Fruit fly (Drosophila melanogaster) whole organism, embryonic: ENCODE results near the gene CG14079.

Experiments used
- Awh ChIP-seq: fragments of 200-800 bp; sonication (Bioruptor generic); IDR thresholded peaks from 2 replicates; pipeline ENCODE4, ENCODE4 v1.3.6; 2022; ENCODE audit warnings: missing biosample characterization, missing genetic modification characterization
- CG10209 ChIP-seq: fragments of 200-800 bp; sonication (Bioruptor generic); optimal IDR thresholded peaks from 3 replicates; lab custom pipeline; 2017; ENCODE audit warnings: missing biosample characterization, mild to moderate bottlenecking, missing genetic modification characterization, missing genetic modification reagents
- CG10543 ChIP-seq: fragments of 200-800 bp; sonication (Bioruptor generic); optimal IDR thresholded peaks from 3 replicates; lab custom pipeline; 2017; ENCODE audit warnings: missing biosample characterization, mild to moderate bottlenecking, missing genetic modification characterization, moderate library complexity
- CG11695 ChIP-seq: fragments of 200-800 bp; sonication (Bioruptor generic); IDR thresholded peaks from 3 replicates; pipeline ENCODE4 v1.3.6; 2022; ENCODE audit warnings: missing biosample characterization, missing genetic modification characterization
- CG12219 ChIP-seq: fragments of 200-800 bp; sonication (Bioruptor generic); optimal IDR thresholded peaks from 3 replicates; lab custom pipeline; 2018; ENCODE audit warnings: missing biosample characterization, mild to moderate bottlenecking, missing genetic modification characterization
- CG13123 ChIP-seq: fragments of 200-800 bp; sonication (Bioruptor generic); optimal IDR thresholded peaks from 2 replicates; lab custom pipeline; 2016; ENCODE audit warnings: missing biosample characterization, missing genetic modification characterization
- CG13894 ChIP-seq: fragments of 200-800 bp; sonication (Bioruptor generic); optimal IDR thresholded peaks from 3 replicates; lab custom pipeline; 2018; ENCODE audit warnings: missing biosample characterization, mild to moderate bottlenecking, missing genetic modification characterization, moderate library complexity
- CG15073 ChIP-seq: fragments of 200-800 bp; sonication (Bioruptor generic); optimal IDR thresholded peaks from 2 replicates; lab custom pipeline; 2016; ENCODE audit warnings: missing biosample characterization, missing genetic modification characterization
- CG17361 ChIP-seq: fragments of 200-800 bp; sonication (Bioruptor generic); IDR thresholded peaks from 3 replicates; pipeline ENCODE4 v1.3.6; 2022; ENCODE audit warnings: missing biosample characterization, missing genetic modification characterization
- CG17568 ChIP-seq: fragments of 200-800 bp; sonication (Bioruptor generic); optimal IDR thresholded peaks from 2 replicates; lab custom pipeline; 2018; ENCODE audit warnings: missing biosample characterization, mild to moderate bottlenecking, missing genetic modification characterization, moderate library complexity
- CG18011 ChIP-seq: fragments of 200-800 bp; sonication (Bioruptor generic); optimal IDR thresholded peaks from 2 replicates; lab custom pipeline; 2017; ENCODE audit warnings: missing biosample characterization, missing genetic modification characterization, mild to moderate bottlenecking, moderate library complexity, missing genotype
- CG18476 ChIP-seq: fragments of 200-800 bp; sonication (Bioruptor generic); optimal IDR thresholded peaks from 2 replicates; lab custom pipeline; 2016; ENCODE audit warnings: missing biosample characterization, mild to moderate bottlenecking, missing genetic modification characterization
- CG32532 ChIP-seq: fragments of 200-800 bp; sonication (Bioruptor generic); IDR thresholded peaks from 2 replicates; pipeline ENCODE4 v1.3.6; 2022; ENCODE audit warnings: missing biosample characterization, missing genetic modification characterization
- CG34224 ChIP-seq: fragments of 200-800 bp; sonication (Bioruptor generic); IDR thresholded peaks from 3 replicates; pipeline ENCODE4 v1.3.6; 2022; ENCODE audit warnings: missing biosample characterization, missing genetic modification characterization; ENCODE audit not compliant: partially characterized antibody
- CG34376 ChIP-seq: fragments of 200-800 bp; sonication (Bioruptor generic); optimal IDR thresholded peaks from 2 replicates; lab custom pipeline; 2018; ENCODE audit warnings: missing biosample characterization, mild to moderate bottlenecking, missing genetic modification characterization
- CG4707 ChIP-seq: fragments of 200-800 bp; sonication (Bioruptor generic); optimal IDR thresholded peaks from 2 replicates; lab custom pipeline; 2018; ENCODE audit warnings: missing biosample characterization, mild to moderate bottlenecking, missing genetic modification characterization, moderate library complexity
- CG6654 ChIP-seq: fragments of 200-800 bp; sonication (Bioruptor generic); optimal IDR thresholded peaks from 2 replicates; lab custom pipeline; 2017; ENCODE audit warnings: missing biosample characterization, mild to moderate bottlenecking, missing genetic modification characterization
- CG6854 ChIP-seq: fragments of 200-800 bp; sonication (Bioruptor generic); optimal IDR thresholded peaks from 3 replicates; lab custom pipeline; 2017; ENCODE audit warnings: missing biosample characterization, mild to moderate bottlenecking, missing genetic modification characterization
- CG7556 ChIP-seq: fragments of 200-800 bp; sonication (Bioruptor generic); optimal IDR thresholded peaks from 2 replicates; lab custom pipeline; 2017; ENCODE audit warnings: missing biosample characterization, mild to moderate bottlenecking, missing genetic modification characterization
- D19A ChIP-seq: fragments of 200-800 bp; optimal IDR thresholded peaks from 3 replicates; lab custom pipeline; 2019; ENCODE audit warnings: missing biosample characterization, mild to moderate bottlenecking, missing genetic modification characterization, moderate library complexity
- H15 ChIP-seq: fragments of 200-800 bp; sonication (Bioruptor generic); IDR thresholded peaks from 3 replicates; pipeline ENCODE4 v1.3.6; 2022; ENCODE audit warnings: missing biosample characterization, missing genetic modification characterization
- HmgZ ChIP-seq: fragments of 200-800 bp; sonication (Bioruptor generic); optimal IDR thresholded peaks from 2 replicates; lab custom pipeline; 2018; ENCODE audit warnings: missing biosample characterization, mild to moderate bottlenecking, missing genetic modification characterization
- Hmr ChIP-seq: fragments of 200-800 bp; sonication (Bioruptor generic); optimal IDR thresholded peaks from 3 replicates; lab custom pipeline; 2017; ENCODE audit warnings: mild to moderate bottlenecking, missing biosample characterization, missing genetic modification reagents, missing genetic modification characterization
- MBD-R2 ChIP-seq: fragments of 200-800 bp; sonication (Bioruptor generic); IDR thresholded peaks from 2 replicates; pipeline ENCODE4 v1.3.6; 2022; ENCODE audit warnings: missing biosample characterization, missing genetic modification characterization
- MESR4 ChIP-seq: fragments of 200-800 bp; sonication (Bioruptor generic); optimal IDR thresholded peaks from 2 replicates; lab custom pipeline; 2018; ENCODE audit warnings: missing biosample characterization, mild to moderate bottlenecking, missing genetic modification characterization, moderate library complexity
- Meics ChIP-seq: fragments of 200-800 bp; sonication (Bioruptor generic); optimal IDR thresholded peaks from 2 replicates; lab custom pipeline; 2017; ENCODE audit warnings: missing biosample characterization, mild to moderate bottlenecking, missing genetic modification characterization
- Ravus ChIP-seq: fragments of 200-800 bp; sonication (Bioruptor generic); IDR thresholded peaks from 2 replicates; pipeline ENCODE4 v1.3.6; 2022; ENCODE audit warnings: missing biosample characterization, missing genetic modification characterization
- Rfx ChIP-seq: fragments of 200-800 bp; sonication (Bioruptor generic); IDR thresholded peaks from 2 replicates; pipeline ENCODE4 v1.3.6; 2022; ENCODE audit warnings: missing biosample characterization, missing genetic modification characterization
- Six4 ChIP-seq: fragments of 200-800 bp; sonication (Bioruptor generic); optimal IDR thresholded peaks from 2 replicates; lab custom pipeline; 2016; ENCODE audit warnings: missing biosample characterization, missing genetic modification characterization
- ash1 ChIP-seq: fragments of 200-800 bp; sonication (Bioruptor generic); optimal IDR thresholded peaks from 2 replicates; lab custom pipeline; 2018; ENCODE audit warnings: missing biosample characterization, mild to moderate bottlenecking, missing genetic modification characterization
- corto ChIP-seq: fragments of 200-800 bp; sonication (Bioruptor generic); optimal IDR thresholded peaks from 2 replicates; lab custom pipeline; 2016; ENCODE audit warnings: missing biosample characterization, mild to moderate bottlenecking, missing genetic modification characterization, moderate library complexity
- crc ChIP-seq: fragments of 200-800 bp; sonication (Bioruptor generic); optimal IDR thresholded peaks from 2 replicates; lab custom pipeline; 2016; ENCODE audit warnings: missing biosample characterization, missing genetic modification characterization
- crp ChIP-seq, 2 experiments: fragments of 200-800 bp; sonication (Bioruptor generic); optimal IDR thresholded peaks; 2 replicates in 1 of 2; 3 replicates in 1 of 2; lab custom pipeline; 2017; ENCODE audit warnings: missing biosample characterization in 2 of 2, missing genetic modification characterization in 2 of 2, mild to moderate bottlenecking in 1 of 2, moderate library complexity in 1 of 2
- gcm ChIP-seq: fragments of 200-800 bp; sonication (Bioruptor generic); optimal IDR thresholded peaks from 2 replicates; lab custom pipeline; 2019; ENCODE audit warnings: missing biosample characterization, mild to moderate bottlenecking, missing genetic modification characterization, moderate library complexity
- gcm2 ChIP-seq: fragments of 200-800 bp; sonication (Bioruptor generic); optimal IDR thresholded peaks from 2 replicates; lab custom pipeline; 2016; ENCODE audit warnings: missing biosample characterization, missing genetic modification characterization
- gt ChIP-seq: fragments of 200-800 bp; sonication (Bioruptor generic); IDR thresholded peaks from 2 replicates; pipeline ENCODE4 v1.3.6; 2022; ENCODE audit warnings: missing biosample characterization, missing genetic modification characterization
- kni ChIP-seq: fragments of 200-800 bp; sonication (Bioruptor generic); optimal IDR thresholded peaks from 3 replicates; lab custom pipeline; 2017; ENCODE audit warnings: mild to moderate bottlenecking, missing biosample characterization, missing genetic modification reagents, missing genetic modification characterization
- lab ChIP-seq: fragments of 200-800 bp; sonication (Bioruptor generic); optimal IDR thresholded peaks from 3 replicates; lab custom pipeline; 2017; ENCODE audit warnings: missing biosample characterization, missing genetic modification characterization, mild to moderate bottlenecking, moderate library complexity, missing genetic modification reagents
- lilli ChIP-seq: fragments of 200-800 bp; sonication (Bioruptor generic); optimal IDR thresholded peaks from 3 replicates; lab custom pipeline; 2016; ENCODE audit warnings: missing biosample characterization, missing genetic modification characterization
- lola ChIP-seq, 3 experiments: fragments of >200 bp in 2 of 3; fragments of 200-800 bp in 1 of 3; sonication (Bioruptor generic) in 1 of 3; optimal IDR thresholded peaks; 2 replicates each; lab custom pipeline; 2017 to 2019; ENCODE audit warnings: missing biosample characterization in 3 of 3, missing genetic modification characterization in 3 of 3, mild to moderate bottlenecking in 1 of 3, moderate library complexity in 1 of 3
- mam ChIP-seq: fragments of 200-800 bp; sonication (Bioruptor generic); optimal IDR thresholded peaks from 3 replicates; lab custom pipeline; 2016; ENCODE audit warnings: missing biosample characterization, missing genetic modification characterization
- mirr ChIP-seq: fragments of 200-800 bp; sonication (Bioruptor generic); optimal IDR thresholded peaks from 3 replicates; lab custom pipeline; 2018; ENCODE audit warnings: missing biosample characterization, mild to moderate bottlenecking, missing genetic modification characterization
- otp ChIP-seq: fragments of 200-800 bp; sonication (Bioruptor generic); IDR thresholded peaks from 3 replicates; pipeline ENCODE4, ENCODE4 v1.3.6; 2022; ENCODE audit warnings: missing biosample characterization, missing genetic modification characterization
- rib ChIP-seq: fragments of 200-800 bp; sonication (Bioruptor generic); IDR thresholded peaks from 2 replicates; pipeline ENCODE4 v1.3.6; 2022; ENCODE audit warnings: missing biosample characterization, missing genetic modification characterization
- sd ChIP-seq: fragments of 200-800 bp; sonication (Bioruptor generic); optimal IDR thresholded peaks from 3 replicates; lab custom pipeline; 2018; ENCODE audit warnings: missing biosample characterization, mild to moderate bottlenecking, missing genetic modification characterization, moderate library complexity
- sna ChIP-seq: fragments of 200-800 bp; sonication (Bioruptor generic); IDR thresholded peaks from 2 replicates; pipeline ENCODE4 v1.3.6; 2022; ENCODE audit warnings: missing biosample characterization, missing genetic modification characterization; ENCODE audit not compliant: partially characterized antibody
- sqz ChIP-seq: fragments of 200-800 bp; sonication (Bioruptor generic); optimal IDR thresholded peaks from 3 replicates; lab custom pipeline; 2018; ENCODE audit warnings: missing biosample characterization, mild to moderate bottlenecking, missing genetic modification characterization
- tap ChIP-seq: fragments of 200-800 bp; optimal IDR thresholded peaks from 3 replicates; lab custom pipeline; 2019; ENCODE audit warnings: missing biosample characterization, mild to moderate bottlenecking, missing genetic modification characterization, moderate library complexity
- toy ChIP-seq: fragments of 200-800 bp; sonication (Bioruptor generic); IDR thresholded peaks from 2 replicates; pipeline ENCODE4 v1.3.6; 2022; ENCODE audit warnings: missing biosample characterization, missing genetic modification characterization

The CG14079 gene

DNA sequence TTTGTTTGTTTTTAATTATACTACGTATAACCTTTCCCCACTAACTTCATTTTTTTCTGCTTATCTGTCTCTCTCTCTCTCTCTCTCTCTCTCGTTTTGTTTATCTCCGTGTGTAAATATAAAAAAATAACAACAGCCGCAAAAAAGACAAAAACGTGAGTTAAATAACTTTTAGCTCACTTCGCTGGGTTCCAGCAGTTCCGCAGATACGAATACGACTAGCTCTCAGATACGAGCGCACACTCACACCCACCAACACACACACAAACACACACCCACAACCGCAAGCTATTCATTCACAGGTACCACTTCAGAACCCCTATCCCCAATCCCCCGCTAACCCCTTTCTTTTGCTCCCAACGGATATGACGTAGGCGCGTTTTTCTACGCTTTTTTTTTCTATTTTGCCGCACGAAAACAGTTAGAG lies 25.6 kb upstream of the CG14079 start (continued):
- no peak for TF ChIP-seq lola (GFP tag; optimal IDR thresholded peaks at IDR 0.05; lab: Kevin White, UChicago)
- TF ChIP-seq gcm: no peak
- TF ChIP-seq lab (GFP tag; lab: Kevin White, UChicago): peak; percentile 56
- peak; percentile 69 for TF ChIP-seq Hmr (GFP tag; lab: Kevin White, UChicago)
- no peak for TF ChIP-seq sna
- TF ChIP-seq CG17361 (GFP tag; lab: Robert Waterston, UW): 0 out of 3 replicates have a peak, but pooled peaks have one; percentile 17
- no peak for TF ChIP-seq lilli (GFP tag; lab: Kevin White, UChicago)
- TF ChIP-seq CG4707 (GFP tag; lab: Kevin White, UChicago): no peak
- TF ChIP-seq CG10209 (GFP tag; lab: Kevin White, UChicago): no peak
- TF ChIP-seq HmgZ: peak; percentile 49
- no peak for TF ChIP-seq CG18476
- peak; percentile 77 for TF ChIP-seq sqz
- TF ChIP-seq CG32532 (GFP tag; lab: Robert Waterston, UW): peak; percentile 55; the same call in 1 of the 2 replicates
- TF ChIP-seq CG6654 (GFP tag; lab: Kevin White, UChicago): no peak
- no peak for TF ChIP-seq tap (tag; lab: Kevin White, UChicago)
- 0 out of 2 replicates have a peak, but pooled peaks have one; percentile 6 for TF ChIP-seq MBD-R2 (GFP tag; lab: Robert Waterston, UW)
- peak; percentile 31 for TF ChIP-seq CG6854 (GFP tag; lab: Kevin White, UChicago)
- peak; percentile 84 for TF ChIP-seq CG13894
- peak; percentile 82 for TF ChIP-seq CG34376 (GFP tag; lab: Kevin White, UChicago)
- no peak for TF ChIP-seq otp (GFP tag; lab: Robert Waterston, UW)
- no peak for TF ChIP-seq MESR4 (GFP tag; lab: Kevin White, UChicago)
- no peak for TF ChIP-seq CG7556 (GFP tag; lab: Kevin White, UChicago)
- no peak for TF ChIP-seq ash1 (GFP tag; lab: Kevin White, UChicago)
- TF ChIP-seq CG34224: no peak; the same call in 2 of the 3 replicates
- TF ChIP-seq Awh (GFP tag; lab: Robert Waterston, UW): 0 out of 2 replicates have a peak, but pooled peaks have one; percentile 42
- TF ChIP-seq Ravus (GFP tag; lab: Robert Waterston, UW): no peak
- TF ChIP-seq CG15073 (GFP tag; lab: Kevin White, UChicago): no peak
- no peak for TF ChIP-seq crp (GFP tag; optimal IDR thresholded peaks at IDR 0.05; lab: Kevin White, UChicago)
- TF ChIP-seq mam (GFP tag; lab: Kevin White, UChicago): no peak
- no peak for TF ChIP-seq toy (GFP tag; lab: Robert Waterston, UW)
- no peak for TF ChIP-seq crc (GFP tag; lab: Kevin White, UChicago)
- TF ChIP-seq Six4: no peak
- no peak for TF ChIP-seq gcm2 (GFP tag; lab: Kevin White, UChicago)
- TF ChIP-seq CG18011: no peak
- peak; percentile 80 for TF ChIP-seq CG10543 (GFP tag; lab: Kevin White, UChicago)
- TF ChIP-seq Rfx (GFP tag; lab: Robert Waterston, UW): peak; percentile 36; the same call in 1 of the 2 replicates
- peak; percentile 19 for TF ChIP-seq CG17568 (GFP tag; lab: Kevin White, UChicago)
- TF ChIP-seq H15 (GFP tag; lab: Robert Waterston, UW): no peak
- 0 out of 3 replicates have a peak, but pooled peaks have one; percentile 13 for TF ChIP-seq CG11695 (GFP tag; lab: Robert Waterston, UW)
- TF ChIP-seq CG12219 (GFP tag; lab: Kevin White, UChicago): peak; percentile 13
- no peak for TF ChIP-seq gt (GFP tag; lab: Robert Waterston, UW)
- peak; percentile 67; the same call in 1 of the 2 replicates for TF ChIP-seq rib
- TF ChIP-seq corto (GFP tag; lab: Kevin White, UChicago): no peak
- TF ChIP-seq D19A (tag; lab: Kevin White, UChicago): no peak
- no peak for TF ChIP-seq CG13123 (GFP tag; lab: Kevin White, UChicago)
- TF ChIP-seq kni: peak; percentile 74
- peak; percentile 13 for TF ChIP-seq Meics (GFP tag; lab: Kevin White, UChicago)
- TF ChIP-seq sd (tag; lab: Kevin White, UChicago): peak; percentile 4
- TF ChIP-seq mirr (GFP tag; lab: Kevin White, UChicago): peak; percentile 67
